Fruit fly (Drosophila melanogaster): ENCODE measurements around the gene Ca-alpha1T.

Ca-alpha1T gene

dm6 chrX:6067281-6068008 lies 124.8 kb downstream of the Ca-alpha1T start, which contains the start of gene CG5928 (continued):
- TF ChIP-seq pita (GFP tag; optimal IDR thresholded peaks at IDR 0.05) (no peak), ab (GFP tag; optimal IDR thresholded peaks at IDR 0.05) (no peak), jigr1 (GFP tag; IDR thresholded peaks at IDR 0.05) (no peak), ems (GFP tag; optimal IDR thresholded peaks at IDR 0.05) (no peak), kay (GFP tag; optimal IDR thresholded peaks at IDR 0.05) (no peak), D19A (tag; optimal IDR thresholded peaks at IDR 0.05) (no peak), CG33213 (GFP tag; optimal IDR thresholded peaks at IDR 0.05) (no peak), Six4 (GFP tag; optimal IDR thresholded peaks at IDR 0.05) (peak; percentile 15), CG8478 (optimal IDR thresholded peaks at IDR 0.05) (no peak), CG14014 (GFP tag; IDR thresholded peaks at IDR 0.05) (no peak), CG18764 (GFP tag; optimal IDR thresholded peaks at IDR 0.05) (no peak), so (GFP tag; IDR thresholded peaks at IDR 0.05) (peak; percentile 53; the same call in 1 of the 3 replicates), CG2875 (GFP tag; optimal IDR thresholded peaks at IDR 0.05) (no peak), NFAT (GFP tag; IDR thresholded peaks at IDR 0.05) (no peak), CG8765 (GFP tag; IDR thresholded peaks at IDR 0.05) (no peak), p53 (GFP tag; optimal IDR thresholded peaks at IDR 0.05) (no peak), D19B (GFP tag; optimal IDR thresholded peaks at IDR 0.05) (no peak), MTF-1 (GFP tag; optimal IDR thresholded peaks at IDR 0.05; ENCODE audit: borderline replicate concordance) (no peak), Hr3 (GFP tag; optimal IDR thresholded peaks at IDR 0.05) (no peak), gsb (GFP tag; IDR thresholded peaks at IDR 0.05) (no peak), esg (GFP tag; conservative IDR thresholded peaks at IDR 0.05) (peak; percentile 44), sqz (GFP tag; optimal IDR thresholded peaks at IDR 0.05) (no peak), mirr (GFP tag; optimal IDR thresholded peaks at IDR 0.05) (no peak), salm (tag; optimal IDR thresholded peaks at IDR 0.05) (no peak), twi (tag; optimal IDR thresholded peaks at IDR 0.05) (no peak), CG12236 (GFP tag; optimal IDR thresholded peaks at IDR 0.05) (no peak), Scr (GFP tag; IDR thresholded peaks at IDR 0.05; ENCODE audit: partially characterized antibody) (no peak), Ada2b (GFP tag; IDR thresholded peaks at IDR 0.05) (peak; percentile 43; the same call in 1 of the 2 replicates), nerfin-1 (tag; optimal IDR thresholded peaks at IDR 0.05) (peak; percentile 5), oc (tag; optimal IDR thresholded peaks at IDR 0.05) (no peak), HmgZ (tag; optimal IDR thresholded peaks at IDR 0.05) (no peak), hkb (optimal IDR thresholded peaks at IDR 0.05) (no peak), hkb (GFP tag; IDR thresholded peaks at IDR 0.05) (peak; percentile 66), CG13424 (tag; optimal IDR thresholded peaks at IDR 0.05) (peak; percentile 58), ap (GFP tag; IDR thresholded peaks at IDR 0.05) (0 out of 2 replicates have a peak, but pooled peaks have one; percentile 22), sens (GFP tag) (no peak), CG34376 (GFP tag; optimal IDR thresholded peaks at IDR 0.05) (no peak), Oaz (GFP tag; IDR thresholded peaks at IDR 0.05) (no peak), pho (GFP tag; optimal IDR thresholded peaks at IDR 0.05) (no peak), stwl (tag; optimal IDR thresholded peaks at IDR 0.05) (no peak), luna (GFP tag; optimal IDR thresholded peaks at IDR 0.05) (no peak), en (GFP tag; optimal IDR thresholded peaks at IDR 0.05) (no peak), fd102C (GFP tag; optimal IDR thresholded peaks at IDR 0.05) (no peak), CG17612 (GFP tag; IDR thresholded peaks at IDR 0.05) (no peak), CG4730 (GFP tag; IDR thresholded peaks at IDR 0.05) (no peak), da (GFP tag; optimal IDR thresholded peaks at IDR 0.05) (no peak), CG9727 (GFP tag; optimal IDR thresholded peaks at IDR 0.05) (no peak), Doc2 (GFP tag; IDR thresholded peaks at IDR 0.05) (no peak), ttk (GFP tag; IDR thresholded peaks at IDR 0.05) (no peak), nerfin-2 (GFP tag; IDR thresholded peaks at IDR 0.05; ENCODE audit: partially characterized antibody) (no peak), CG31441 (GFP tag; IDR thresholded peaks at IDR 0.05) (peak; percentile 57), odd (GFP tag; optimal IDR thresholded peaks at IDR 0.05) (no peak)

All from whole organism, embryonic.